Fruit fly (Drosophila melanogaster): ENCODE measurements around the gene CG34456.

CG34456 gene

dm6 chr3L:9377198-9378035 is 15.5 kb downstream of the CG34456 start, which contains the start of gene Hsp26 (continued):
- TF ChIP-seq CG18011 (GFP tag; optimal IDR thresholded peaks at IDR 0.05) (peak; percentile 62), tio (GFP tag; optimal IDR thresholded peaks at IDR 0.05) (peak; percentile 72), B-H1 (GFP tag; IDR thresholded peaks at IDR 0.05) (peak; percentile 69), grn (GFP tag; optimal IDR thresholded peaks at IDR 0.05) (peak; percentile 18), Ptx1 (GFP tag; IDR thresholded peaks at IDR 0.05) (peak; percentile 87), kah (GFP tag; optimal IDR thresholded peaks at IDR 0.05) (peak; percentile 63), CG11696 (GFP tag; IDR thresholded peaks at IDR 0.05) (peak; percentile 65), Antp (GFP tag; optimal IDR thresholded peaks at IDR 0.05) (peak; percentile 86), CG4404 (GFP tag; IDR thresholded peaks at IDR 0.05) (0 out of 2 replicates have a peak, but pooled peaks have one; percentile 22), CG10209 (GFP tag; optimal IDR thresholded peaks at IDR 0.05) (peak; percentile 80), klu (GFP tag; IDR thresholded peaks at IDR 0.05) (no peak; the same call in 1 of the 2 replicates), Hr39 (optimal IDR thresholded peaks at IDR 0.05) (no peak), HLH4C (GFP tag; IDR thresholded peaks at IDR 0.05; ENCODE audit: partially characterized antibody) (no peak), HHEX (GFP tag; optimal IDR thresholded peaks at IDR 0.05) (peak; percentile 72), CoRest (tag; optimal IDR thresholded peaks at IDR 0.05) (peak; percentile 81), Fer2 (tag; optimal IDR thresholded peaks at IDR 0.05) (peak; percentile 31), MTF-1 (GFP tag; optimal IDR thresholded peaks at IDR 0.05; ENCODE audit: borderline replicate concordance) (peak; percentile 52), ci (GFP tag; IDR thresholded peaks at IDR 0.05) (peak; percentile 96), CG10431 (GFP tag; optimal IDR thresholded peaks at IDR 0.05) (no peak), Med (GFP tag) (peak; percentile 98), CG32532 (GFP tag; IDR thresholded peaks at IDR 0.05) (peak; percentile 90), CG13894 (tag; optimal IDR thresholded peaks at IDR 0.05) (peak; percentile 19), pho (GFP tag; optimal IDR thresholded peaks at IDR 0.05) (peak; percentile 83), dpn (GFP tag; optimal IDR thresholded peaks at IDR 0.05) (peak; percentile 87 to 90), twi (tag; optimal IDR thresholded peaks at IDR 0.05) (peak; percentile 52), abd-A (tag; optimal IDR thresholded peaks at IDR 0.05) (no peak), CG9727 (GFP tag; optimal IDR thresholded peaks at IDR 0.05) (peak; percentile 74), ranshi (GFP tag; IDR thresholded peaks at IDR 0.05) (peak; percentile 80), lbe (GFP tag; optimal IDR thresholded peaks at IDR 0.05) (peak; percentile 90), CG31365 (tag; optimal IDR thresholded peaks at IDR 0.05) (peak; percentile 26), CG2199 (GFP tag; IDR thresholded peaks at IDR 0.05) (0 out of 3 replicates have a peak, but pooled peaks have one; percentile 32), CG1529 (GFP tag; optimal IDR thresholded peaks at IDR 0.05) (peak; percentile 81), Sox100B (GFP tag; optimal IDR thresholded peaks at IDR 0.05) (peak; percentile 67), Sry-β (GFP tag; optimal IDR thresholded peaks at IDR 0.05) (no peak), CG2120 (GFP tag; optimal IDR thresholded peaks at IDR 0.05) (peak; percentile 92), TFAM (GFP tag; optimal IDR thresholded peaks at IDR 0.05) (no peak), CG4282 (GFP tag; optimal IDR thresholded peaks at IDR 0.05) (no peak), stc (GFP tag; IDR thresholded peaks at IDR 0.05) (peak; percentile 92), CG4854 (GFP tag; optimal IDR thresholded peaks at IDR 0.05) (peak; percentile 58), fru (optimal IDR thresholded peaks at IDR 0.05) (no peak), CG17186 (GFP tag; optimal IDR thresholded peaks at IDR 0.05) (no peak), nerfin-1 (tag; optimal IDR thresholded peaks at IDR 0.05) (peak; percentile 70), ham (GFP tag; IDR thresholded peaks at IDR 0.05) (no peak), Xbp1 (GFP tag; optimal IDR thresholded peaks at IDR 0.05) (peak; percentile 89), Nf-YB (GFP tag; optimal IDR thresholded peaks at IDR 0.05) (peak; percentile 63), Stat92E (GFP tag; optimal IDR thresholded peaks at IDR 0.05) (peak in 1 of 3 experiments; percentile 59), Nf-YA (GFP tag; IDR thresholded peaks at IDR 0.05) (peak; percentile 40; the same call in 1 of the 2 replicates), Taf1 (GFP tag; IDR thresholded peaks at IDR 0.05) (peak; percentile 39; the same call in 1 of the 2 replicates), Spps (tag; optimal IDR thresholded peaks at IDR 0.05) (peak; percentile 59)

Measured in whole organism, embryonic.